Fruit fly (Drosophila melanogaster) whole organism, prepupa: ENCODE results near the gene CG33764.

Experiments
- Blimp-1 ChIP-seq: fragments of 200-800 bp; sonication (Bioruptor generic); optimal IDR thresholded peaks from 3 replicates; lab custom pipeline; 2017; ENCODE audit warnings: missing biosample characterization, missing genetic modification characterization, mild to moderate bottlenecking, moderate library complexity, missing genetic modification reagents
- CG10631 ChIP-seq: fragments of 200-800 bp; sonication (Bioruptor generic); optimal IDR thresholded peaks from 2 replicates; lab custom pipeline; 2016; ENCODE audit warnings: missing biosample characterization, missing genetic modification characterization
- CG10669 ChIP-seq: fragments of 200-800 bp; sonication (Bioruptor generic); optimal IDR thresholded peaks from 3 replicates; lab custom pipeline; 2018; ENCODE audit warnings: missing biosample characterization, mild to moderate bottlenecking, missing genetic modification characterization, moderate library complexity
- CG11294 ChIP-seq: fragments of 200-800 bp; sonication (Bioruptor generic); IDR thresholded peaks from 2 replicates; pipeline ENCODE4 v1.3.6; 2022; ENCODE audit warnings: missing biosample characterization, missing genetic modification characterization
- CG11762 ChIP-seq: fragments of 200-800 bp; sonication (Bioruptor generic); optimal IDR thresholded peaks from 3 replicates; lab custom pipeline; 2016; ENCODE audit warnings: missing biosample characterization, missing genetic modification characterization; ENCODE audit not compliant: insufficient read depth
- CG11902 ChIP-seq: fragments of 200-800 bp; sonication (Bioruptor generic); optimal IDR thresholded peaks from 3 replicates; lab custom pipeline; 2016; ENCODE audit warnings: missing biosample characterization, missing genetic modification characterization
- CG15336 ChIP-seq: fragments of 200-800 bp; sonication (Bioruptor generic); IDR thresholded peaks from 2 replicates; pipeline ENCODE4 v1.3.6; 2022; ENCODE audit warnings: missing biosample characterization, missing genetic modification characterization
- CG1621 ChIP-seq: fragments of 200-800 bp; sonication (Bioruptor generic); optimal IDR thresholded peaks from 3 replicates; lab custom pipeline; 2018; ENCODE audit warnings: missing biosample characterization, mild to moderate bottlenecking, missing genetic modification characterization
- CG16779 ChIP-seq: fragments of 200-800 bp; sonication (Bioruptor generic); optimal IDR thresholded peaks from 3 replicates; lab custom pipeline; 2017; ENCODE audit warnings: missing biosample characterization, mild to moderate bottlenecking, missing genetic modification characterization
- CG3032 ChIP-seq: fragments of 200-800 bp; optimal IDR thresholded peaks from 2 replicates; lab custom pipeline; 2019; ENCODE audit warnings: missing biosample characterization, mild to moderate bottlenecking, missing genetic modification characterization, moderate library complexity
- CG34406 ChIP-seq: fragments of 200-800 bp; sonication (Bioruptor generic); optimal IDR thresholded peaks from 3 replicates; lab custom pipeline; 2016; ENCODE audit warnings: missing biosample characterization, missing genetic modification characterization
- CG4318 ChIP-seq: fragments of 200-800 bp; sonication (Bioruptor generic); optimal IDR thresholded peaks from 3 replicates; lab custom pipeline; 2017; ENCODE audit warnings: missing biosample characterization, mild to moderate bottlenecking, missing genetic modification characterization
- CG6163 ChIP-seq: fragments of 200-800 bp; sonication (Bioruptor generic); IDR thresholded peaks from 3 replicates; pipeline ENCODE4 v1.3.6; 2022; ENCODE audit warnings: missing biosample characterization, missing genetic modification characterization
- CG6792 ChIP-seq: fragments of 200-800 bp; sonication (Bioruptor generic); optimal IDR thresholded peaks from 3 replicates; lab custom pipeline; 2016; ENCODE audit warnings: missing biosample characterization, missing genetic modification characterization
- CG6808 ChIP-seq: fragments of 200-800 bp; sonication (Bioruptor generic); optimal IDR thresholded peaks from 3 replicates; lab custom pipeline; 2017; ENCODE audit warnings: missing biosample characterization, missing genetic modification characterization, mild to moderate bottlenecking, moderate library complexity, missing genetic modification reagents
- CG7368 ChIP-seq: fragments of 200-800 bp; sonication (Bioruptor generic); optimal IDR thresholded peaks from 3 replicates; lab custom pipeline; 2016; ENCODE audit warnings: missing biosample characterization, missing genetic modification characterization
- CG8119 ChIP-seq: fragments of 200-800 bp; sonication (Bioruptor generic); IDR thresholded peaks from 3 replicates; pipeline ENCODE4 v1.3.6; 2022; ENCODE audit warnings: missing biosample characterization, missing genetic modification characterization
- CG8319 ChIP-seq: fragments of 200-800 bp; sonication (Bioruptor generic); optimal IDR thresholded peaks from 3 replicates; lab custom pipeline; 2016; ENCODE audit warnings: missing biosample characterization, missing genetic modification characterization
- CG8632 ChIP-seq: fragments of 200-800 bp; sonication (Bioruptor generic); optimal IDR thresholded peaks from 3 replicates; lab custom pipeline; 2016; ENCODE audit warnings: missing biosample characterization, missing genetic modification characterization
- CG9139 ChIP-seq: fragments of 200-800 bp; sonication (Bioruptor generic); optimal IDR thresholded peaks from 3 replicates; lab custom pipeline; 2017; ENCODE audit warnings: missing biosample characterization, mild to moderate bottlenecking, missing genetic modification characterization
- Eip75B ChIP-seq: fragments of 200-800 bp; sonication (Bioruptor generic); optimal IDR thresholded peaks from 3 replicates; lab custom pipeline; 2016; ENCODE audit warnings: missing biosample characterization, missing genetic modification characterization
- Eip78C ChIP-seq: fragments of 200-800 bp; sonication (Bioruptor generic); peaks from one replicate; lab custom pipeline; 2016; ENCODE audit warnings: missing biosample characterization, missing genetic modification characterization
- Eip93F ChIP-seq: fragments of 200-800 bp; sonication (Bioruptor generic); optimal IDR thresholded peaks from 2 replicates; lab custom pipeline; 2016; ENCODE audit warnings: missing biosample characterization, mild to moderate bottlenecking, missing genetic modification characterization
- Ets21C ChIP-seq: fragments of 200-800 bp; sonication (Bioruptor generic); optimal IDR thresholded peaks from 3 replicates; lab custom pipeline; 2016; ENCODE audit warnings: missing biosample characterization, missing genetic modification characterization
- Gug ChIP-seq: fragments of 200-800 bp; sonication (Bioruptor generic); IDR thresholded peaks from 2 replicates; pipeline ENCODE4 v1.3.6; 2022; ENCODE audit warnings: missing biosample characterization, missing genetic modification characterization
- Hr38 ChIP-seq: sonication (Bioruptor generic); optimal IDR thresholded peaks from 2 replicates; lab custom pipeline; 2016; ENCODE audit warnings: missing biosample characterization, missing genetic modification characterization
- Lpt ChIP-seq: fragments of 200-800 bp; sonication (Bioruptor generic); optimal IDR thresholded peaks from 3 replicates; lab custom pipeline; 2016; ENCODE audit warnings: missing biosample characterization, missing genetic modification characterization
- Met ChIP-seq: fragments of 200-800 bp; sonication (Bioruptor generic); optimal IDR thresholded peaks from 3 replicates; lab custom pipeline; 2016; ENCODE audit warnings: missing biosample characterization, missing genetic modification characterization
- OdsH ChIP-seq: fragments of 200-800 bp; sonication (Bioruptor generic); optimal IDR thresholded peaks from 3 replicates; lab custom pipeline; 2016; ENCODE audit warnings: missing biosample characterization, missing genetic modification characterization
- Smox ChIP-seq: fragments of 200-800 bp; sonication (Bioruptor generic); optimal IDR thresholded peaks from 3 replicates; lab custom pipeline; 2016; ENCODE audit warnings: missing biosample characterization, missing genetic modification characterization
- Sox102F ChIP-seq: fragments of 200-800 bp; sonication (Bioruptor generic); optimal IDR thresholded peaks from 2 replicates; lab custom pipeline; 2016; ENCODE audit warnings: missing biosample characterization, mild to moderate bottlenecking, missing genetic modification characterization
- Sox14 ChIP-seq: fragments of 200-800 bp; sonication (Bioruptor generic); optimal IDR thresholded peaks from 3 replicates; lab custom pipeline; 2016; ENCODE audit warnings: missing biosample characterization, missing genetic modification characterization
- Sox15 ChIP-seq: fragments of 200-800 bp; sonication (Bioruptor generic); optimal IDR thresholded peaks from 3 replicates; lab custom pipeline; 2016; ENCODE audit warnings: missing biosample characterization, missing genetic modification characterization
- achi ChIP-seq: fragments of 200-800 bp; sonication (Bioruptor generic); optimal IDR thresholded peaks from 3 replicates; lab custom pipeline; 2016; ENCODE audit warnings: missing biosample characterization, missing genetic modification characterization
- acj6 ChIP-seq: fragments of 200-800 bp; sonication (Bioruptor generic); optimal IDR thresholded peaks from 3 replicates; lab custom pipeline; 2016; ENCODE audit warnings: missing biosample characterization, missing genetic modification characterization
- cyc ChIP-seq: fragments of 200-800 bp; sonication (Bioruptor generic); optimal IDR thresholded peaks from 3 replicates; lab custom pipeline; 2016; ENCODE audit warnings: missing biosample characterization, missing genetic modification characterization
- eg ChIP-seq: fragments of 200-800 bp; sonication (Bioruptor generic); IDR thresholded peaks from 3 replicates; pipeline ENCODE4 v1.3.6; 2022; ENCODE audit warnings: missing biosample characterization, missing genetic modification characterization
- fd59A ChIP-seq: fragments of 200-800 bp; sonication (Bioruptor generic); optimal IDR thresholded peaks from 2 replicates; lab custom pipeline; 2017; ENCODE audit warnings: missing biosample characterization, mild to moderate bottlenecking, missing genetic modification characterization, missing genetic modification reagents
- fd85E ChIP-seq: fragments of 200-800 bp; sonication (Bioruptor generic); optimal IDR thresholded peaks from 3 replicates; lab custom pipeline; 2016; ENCODE audit warnings: missing biosample characterization, missing genetic modification characterization
- fkh ChIP-seq: fragments of 200-800 bp; sonication (Bioruptor generic); optimal IDR thresholded peaks from 3 replicates; lab custom pipeline; 2017; ENCODE audit warnings: missing biosample characterization, mild to moderate bottlenecking, missing genetic modification characterization, moderate library complexity
- lz ChIP-seq: fragments of 200-800 bp; sonication (Bioruptor generic); optimal IDR thresholded peaks from 3 replicates; lab custom pipeline; 2016; ENCODE audit warnings: missing biosample characterization, missing genetic modification characterization
- spab ChIP-seq: fragments of 200-800 bp; sonication (Bioruptor generic); optimal IDR thresholded peaks from 2 replicates; lab custom pipeline; 2017; ENCODE audit warnings: missing biosample characterization, mild to moderate bottlenecking, missing genetic modification characterization, missing genetic modification reagents
- ss ChIP-seq, 2 experiments: fragments of 200-800 bp; sonication (Bioruptor generic); optimal IDR thresholded peaks; 2 replicates in 1 of 2; 3 replicates in 1 of 2; lab custom pipeline; 2017 to 2018; ENCODE audit warnings: mild to moderate bottlenecking in 2 of 2, missing biosample characterization in 2 of 2, missing genetic modification characterization in 2 of 2, moderate library complexity in 1 of 2
- topi ChIP-seq: fragments of 200-800 bp; sonication (Bioruptor generic); optimal IDR thresholded peaks from 3 replicates; lab custom pipeline; 2016; ENCODE audit warnings: missing biosample characterization, missing genetic modification characterization

Gene CG33764

dm6 chr3L:4230357-4230901 lies 36.9 kb downstream of the CG33764 start (continued):
- peak; percentile 93 for TF ChIP-seq spab (GFP tag; lab: Kevin White, UChicago)
- TF ChIP-seq CG8119 (GFP tag; lab: Robert Waterston, UW): peak; percentile 96
- TF ChIP-seq Ets21C (GFP tag; lab: Kevin White, UChicago): no peak
- peak; percentile 87 for TF ChIP-seq CG9139
- TF ChIP-seq Smox: peak; percentile 33
- TF ChIP-seq cyc (GFP tag; lab: Kevin White, UChicago): peak; percentile 65
- peak; percentile 39 for TF ChIP-seq Sox102F (GFP tag; lab: Kevin White, UChicago)
- peak; percentile 93 for TF ChIP-seq fd59A
- peak; percentile 92 for TF ChIP-seq Lpt (GFP tag; lab: Kevin White, UChicago)
- TF ChIP-seq CG11294 (GFP tag; lab: Robert Waterston, UW): peak; percentile 73
- TF ChIP-seq CG6808 (GFP tag; lab: Kevin White, UChicago): peak; percentile 95
- peak; percentile 79 for TF ChIP-seq CG11902 (GFP tag; lab: Kevin White, UChicago)
- TF ChIP-seq Eip93F (GFP tag; lab: Kevin White, UChicago): no peak
- peak; percentile 87 for TF ChIP-seq CG6163 (GFP tag; lab: Robert Waterston, UW)
- peak; percentile 54 for TF ChIP-seq lz (GFP tag; lab: Kevin White, UChicago)
- no peak for TF ChIP-seq Blimp-1 (GFP tag; lab: Kevin White, UChicago)
- peak; percentile 83 for TF ChIP-seq CG6792 (GFP tag; lab: Kevin White, UChicago)
- peak; percentile 55 for TF ChIP-seq fd85E
- TF ChIP-seq CG10631 (GFP tag; lab: Kevin White, UChicago): peak; percentile 91
- peak; percentile 88 for TF ChIP-seq CG1621 (tag; lab: Kevin White, UChicago)
- peak; percentile 93 for TF ChIP-seq Eip75B (GFP tag; lab: Kevin White, UChicago)
- peak; percentile 89 for TF ChIP-seq achi (GFP tag; lab: Kevin White, UChicago)
- TF ChIP-seq Eip78C (GFP tag; lab: Kevin White, UChicago): peak; percentile 97
- peak; percentile 72 for TF ChIP-seq topi
- TF ChIP-seq ss (GFP tag; optimal IDR thresholded peaks at IDR 0.05; lab: Kevin White, UChicago): peak; percentile 93 to 94

- TF ChIP-seq Eip78C (GFP tag; lab: Kevin White, UChicago) (peak; percentile 65), Met (GFP tag; lab: Kevin White, UChicago) (no peak), CG16779 (tag; lab: Kevin White, UChicago) (no peak), CG10631 (GFP tag; lab: Kevin White, UChicago) (peak; percentile 1), CG11902 (GFP tag; lab: Kevin White, UChicago) (no peak), Sox14 (no peak), CG7368 (no peak)
Measured at dm6 chr3L:4229365-4229967, 37.8 kb downstream of the CG33764 start.

dm6 chr3L:4228187-4228836 lies 39.0 kb downstream of the CG33764 start:
- TF ChIP-seq OdsH (GFP tag; lab: Kevin White, UChicago) (peak; percentile 98), Gug (GFP tag; lab: Robert Waterston, UW) (peak; percentile 99), fkh (GFP tag; lab: Kevin White, UChicago) (peak; percentile 61), CG1621 (tag; lab: Kevin White, UChicago) (peak; percentile 98), topi (peak; percentile 98), Eip75B (GFP tag; lab: Kevin White, UChicago) (peak; percentile 99), CG3032 (tag; lab: Kevin White, UChicago) (peak; percentile 99), fd85E (peak; percentile 80), CG8319 (peak; percentile 96), CG11762 (GFP tag; lab: Kevin White, UChicago) (peak; percentile 97), CG8632 (GFP tag; lab: Kevin White, UChicago) (peak; percentile 98), Eip93F (GFP tag; lab: Kevin White, UChicago) (peak; percentile 88), CG6808 (GFP tag; lab: Kevin White, UChicago) (peak; percentile 99), cyc (GFP tag; lab: Kevin White, UChicago) (peak; percentile 97), Met (GFP tag; lab: Kevin White, UChicago) (peak; percentile 97), Lpt (GFP tag; lab: Kevin White, UChicago) (peak; percentile 97), CG15336 (GFP tag; lab: Robert Waterston, UW) (peak; percentile 100), CG4318 (GFP tag; lab: Kevin White, UChicago) (peak; percentile 99), CG34406 (GFP tag; lab: Kevin White, UChicago) (peak; percentile 97), acj6 (peak; percentile 98), eg (GFP tag; lab: Robert Waterston, UW) (peak; percentile 99), Blimp-1 (GFP tag; lab: Kevin White, UChicago) (peak; percentile 89), achi (GFP tag; lab: Kevin White, UChicago) (peak; percentile 98), Sox15 (GFP tag; lab: Kevin White, UChicago) (peak; percentile 93), CG10669 (GFP tag; lab: Kevin White, UChicago) (peak; percentile 99), CG11294 (GFP tag; lab: Robert Waterston, UW) (peak; percentile 98), Hr38 (GFP tag; lab: Kevin White, UChicago) (peak; percentile 87)
